Worm (Caenorhabditis elegans) whole organism, mixed stage, embryonic: ENCODE measurements around the gene Y58A7A.1.

Experiments used
- M03D4.4 ChIP-seq: sonication (generic microtip); optimal IDR thresholded peaks from 2 replicates; lab custom pipeline; 2017; ENCODE audit warnings: mild to moderate bottlenecking, missing genetic modification characterization, missing compliant biosample characterization
- bed-3 ChIP-seq: fragments of 200-800 bp; sonication (Bioruptor generic); optimal IDR thresholded peaks from 3 replicates; lab custom pipeline; 2018; ENCODE audit warnings: mild to moderate bottlenecking, missing genetic modification characterization, moderate library complexity, missing compliant biosample characterization
- blmp-1 ChIP-seq: fragments of 150-350 bp; optimal IDR thresholded peaks from 2 replicates; lab custom pipeline; 2014; ENCODE audit warnings: missing biosample characterization, missing genetic modification characterization
- ceh-39 ChIP-seq: fragments of 150-350 bp; optimal IDR thresholded peaks from 2 replicates; lab custom pipeline; 2014; ENCODE audit warnings: missing biosample characterization, missing genetic modification characterization
- ceh-43 ChIP-seq: fragments of 200-800 bp; sonication (Bioruptor generic); optimal IDR thresholded peaks from 2 replicates; lab custom pipeline; 2018; ENCODE audit warnings: mild to moderate bottlenecking, missing genetic modification characterization, moderate library complexity, missing compliant biosample characterization
- ceh-83 ChIP-seq: fragments of 200-800 bp; sonication (Bioruptor generic); optimal IDR thresholded peaks from 2 replicates; lab custom pipeline; 2018; ENCODE audit warnings: mild to moderate bottlenecking, missing genetic modification characterization, missing compliant biosample characterization
- ces-1 ChIP-seq: fragments of 150-350 bp; optimal IDR thresholded peaks from 2 replicates; lab custom pipeline; 2014; ENCODE audit warnings: missing biosample characterization, missing genetic modification reagents, missing genetic modification characterization
- cnd-1 ChIP-seq: fragments of 200-800 bp; sonication (Bioruptor generic); optimal IDR thresholded peaks from 2 replicates; lab custom pipeline; 2018; ENCODE audit warnings: mild to moderate bottlenecking, missing genetic modification characterization, missing compliant biosample characterization
- elt-1 ChIP-seq: sonication (generic microtip); optimal IDR thresholded peaks from 2 replicates; lab custom pipeline; 2017; ENCODE audit warnings: missing genetic modification characterization, mild to moderate bottlenecking, missing compliant biosample characterization, antibody characterized with exemption, moderate library complexity, borderline replicate concordance; ENCODE audit not compliant: insufficient read depth
- elt-3 ChIP-seq: fragments of 150-350 bp; optimal IDR thresholded peaks from 2 replicates; lab custom pipeline; 2014; ENCODE audit warnings: missing biosample characterization, missing genetic modification characterization
- flh-1 ChIP-seq: fragments of 200-800 bp; sonication (Bioruptor generic); optimal IDR thresholded peaks from 2 replicates; lab custom pipeline; 2018; ENCODE audit warnings: mild to moderate bottlenecking, missing genetic modification characterization, moderate library complexity, missing compliant biosample characterization
- ham-2 ChIP-seq: fragments of 200-800 bp; sonication (Bioruptor generic); optimal IDR thresholded peaks from 2 replicates; lab custom pipeline; 2018; ENCODE audit warnings: mild to moderate bottlenecking, missing genetic modification characterization, missing compliant biosample characterization
- hlh-1 ChIP-seq: fragments of 150-350 bp; optimal IDR thresholded peaks from 2 replicates; lab custom pipeline; 2014; ENCODE audit warnings: missing biosample characterization, missing genetic modification reagents, missing genetic modification characterization
- lin-13 ChIP-seq: fragments of 150-350 bp; optimal IDR thresholded peaks from 2 replicates; lab custom pipeline; 2014; ENCODE audit warnings: missing biosample characterization, missing genetic modification characterization
- mab-5 ChIP-seq: fragments of 150-350 bp; optimal IDR thresholded peaks from 2 replicates; lab custom pipeline; 2014; ENCODE audit warnings: missing biosample characterization, missing genetic modification characterization
- mep-1 ChIP-seq: fragments of 150-350 bp; optimal IDR thresholded peaks from 2 replicates; lab custom pipeline; 2017; ENCODE audit warnings: missing biosample characterization, missing genetic modification reagents, missing genetic modification characterization, inconsistent platforms
- mls-2 ChIP-seq: sonication (generic microtip); optimal IDR thresholded peaks from 2 replicates; lab custom pipeline; 2016; ENCODE audit warnings: mild to moderate bottlenecking, missing genetic modification characterization, moderate library complexity, missing compliant biosample characterization
- nhr-2 ChIP-seq: fragments of 150-350 bp; optimal IDR thresholded peaks from 2 replicates; lab custom pipeline; 2014; ENCODE audit warnings: missing biosample characterization, missing genetic modification characterization
- nhr-28 ChIP-seq: fragments of 150-350 bp; optimal IDR thresholded peaks from 2 replicates; lab custom pipeline; 2014; ENCODE audit warnings: missing biosample characterization, missing genetic modification characterization
- sem-2 ChIP-seq: fragments of 200-800 bp; sonication (Bioruptor generic); optimal IDR thresholded peaks from 2 replicates; lab custom pipeline; 2018; ENCODE audit warnings: mild to moderate bottlenecking, missing genetic modification characterization, missing compliant biosample characterization
- snpc-4 ChIP-seq: fragments of 150-350 bp; optimal IDR thresholded peaks from 2 replicates; lab custom pipeline; 2014; ENCODE audit warnings: missing biosample characterization, missing genetic modification characterization
- sptf-1 ChIP-seq: sonication (generic microtip); optimal IDR thresholded peaks from 2 replicates; lab custom pipeline; 2017; ENCODE audit warnings: mild to moderate bottlenecking, missing genetic modification characterization, moderate library complexity, missing compliant biosample characterization
- tbx-8 ChIP-seq: fragments of 200-800 bp; sonication (Bioruptor generic); optimal IDR thresholded peaks from 2 replicates; lab custom pipeline; 2018; ENCODE audit warnings: mild to moderate bottlenecking, missing genetic modification characterization, moderate library complexity, missing compliant biosample characterization
- unc-39 ChIP-seq: fragments of 150-350 bp; optimal IDR thresholded peaks from 2 replicates; lab custom pipeline; 2014; ENCODE audit warnings: missing biosample characterization, missing genetic modification characterization
- unc-62 ChIP-seq: fragments of 150-350 bp; optimal IDR thresholded peaks from 2 replicates; lab custom pipeline; 2014; ENCODE audit warnings: missing biosample characterization, missing genetic modification reagents, missing genetic modification characterization
- zip-8 ChIP-seq: fragments of 150-350 bp; optimal IDR thresholded peaks from 2 replicates; lab custom pipeline; 2014; ENCODE audit warnings: missing biosample characterization, missing genetic modification characterization
- ztf-11 ChIP-seq: fragments of 150-350 bp; optimal IDR thresholded peaks from 2 replicates; lab custom pipeline; 2014; ENCODE audit warnings: missing biosample characterization, missing genetic modification characterization

Gene Y58A7A.1

ce11 chrV:5023355-5023754 lies 46.0 kb downstream of the Y58A7A.1 start:
- TF ChIP-seq ceh-83 (GFP tag; lab: Kevin White, UChicago) = no peak
- TF ChIP-seq mab-5 (tag; lab: Kevin White, UChicago) = no peak
- TF ChIP-seq mls-2 (tag; lab: Kevin White, UChicago) = no peak
- TF ChIP-seq nhr-28 = no peak
- TF ChIP-seq nhr-2 (tag; lab: Kevin White, UChicago) = peak; percentile 43
- no peak for TF ChIP-seq ceh-39 (tag; lab: Kevin White, UChicago)
- no peak for TF ChIP-seq lin-13 (tag; lab: Kevin White, UChicago)
- no peak for TF ChIP-seq ces-1 (GFP tag; lab: Kevin White, UChicago)
- peak; percentile 98 for TF ChIP-seq zip-8 (tag; lab: Kevin White, UChicago)
- no peak for TF ChIP-seq ham-2 (GFP tag; lab: Kevin White, UChicago)
- no peak for TF ChIP-seq unc-39
- TF ChIP-seq sem-2 (GFP tag; lab: Kevin White, UChicago) = no peak
- TF ChIP-seq bed-3 (GFP tag; lab: Kevin White, UChicago) = no peak
- TF ChIP-seq hlh-1 (tag; lab: Kevin White, UChicago) = no peak
- TF ChIP-seq, all 35 proteins: peak for 2

- TF ChIP-seq mep-1 (no peak), zip-8 (tag; lab: Kevin White, UChicago) (no peak), ztf-11 (tag; lab: Kevin White, UChicago) (no peak), bed-3 (GFP tag; lab: Kevin White, UChicago) (no peak), flh-1 (GFP tag; lab: Kevin White, UChicago) (no peak), elt-3 (tag; lab: Kevin White, UChicago) (no peak), nhr-2 (tag; lab: Kevin White, UChicago) (no peak), sptf-1 (tag; lab: Kevin White, UChicago) (no peak), ham-2 (GFP tag; lab: Kevin White, UChicago) (no peak), tbx-8 (no peak), mab-5 (tag; lab: Kevin White, UChicago) (no peak), lin-13 (tag; lab: Kevin White, UChicago) (no peak), ceh-43 (GFP tag; lab: Kevin White, UChicago) (no peak), snpc-4 (tag; lab: Kevin White, UChicago) (no peak), cnd-1 (tag; lab: Kevin White, UChicago) (no peak)
Measured at ce11 chrV:5018810-5019274, 50.5 kb downstream of the Y58A7A.1 start, which contains the start of gene srr-4. Gene srr-4 (plus strand): TSS chrV:5019224.

ce11 chrV:5018067-5018466 lies 51.3 kb downstream of the Y58A7A.1 start:
- TF ChIP-seq ces-1 (GFP tag; lab: Kevin White, UChicago) = no peak
- TF ChIP-seq unc-62 (GFP tag; lab: Kevin White, UChicago) = no peak
- no peak for TF ChIP-seq sem-2 (GFP tag; lab: Kevin White, UChicago)
- TF ChIP-seq elt-1 (tag; lab: Kevin White, UChicago) = no peak
- TF ChIP-seq elt-3 (tag; lab: Kevin White, UChicago) = no peak
- TF ChIP-seq mls-2 (tag; lab: Kevin White, UChicago) = no peak
- TF ChIP-seq blmp-1 = no peak
- TF ChIP-seq snpc-4 (tag; lab: Kevin White, UChicago) = no peak
- no peak for TF ChIP-seq M03D4.4 (tag; lab: Kevin White, UChicago)
- no peak for TF ChIP-seq tbx-8
- TF ChIP-seq hlh-1 (tag; lab: Kevin White, UChicago) = no peak
- no peak for TF ChIP-seq unc-39
- no peak for TF ChIP-seq mep-1
- TF ChIP-seq cnd-1 (tag; lab: Kevin White, UChicago) = no peak
- no peak for TF ChIP-seq ceh-39 (tag; lab: Kevin White, UChicago)
- TF ChIP-seq nhr-28 = no peak
